Worm (Caenorhabditis elegans) whole organism, L2 larva: Measurements from ENCODE around the gene fbxb-46.
"Not testable (repeated sequence)": the region's sequence is repeated elsewhere in the genome, so short reads cannot be mapped to it uniquely, and the experiment has no call there.

Experiments used
- aly-2 ChIP-seq: fragments of 150-350 bp; optimal IDR thresholded peaks from 2 replicates; lab custom pipeline; 2014; ENCODE audit warnings: missing biosample characterization, missing genetic modification characterization
- lin-13 ChIP-seq: fragments of 150-350 bp; optimal IDR thresholded peaks from 2 replicates; lab custom pipeline; 2014; ENCODE audit warnings: missing biosample characterization, missing genetic modification reagents, missing genetic modification characterization
- lsy-2 ChIP-seq, 2 experiments: fragments of 150-350 bp in 1 of 2; sonication (generic microtip) in 1 of 2; optimal IDR thresholded peaks; 2 replicates each; lab custom pipeline; 2014 to 2017; ENCODE audit warnings: missing biosample characterization in 2 of 2, missing genetic modification characterization in 2 of 2
- nhr-237 ChIP-seq: fragments of 150-350 bp; optimal IDR thresholded peaks from 2 replicates; lab custom pipeline; 2014; ENCODE audit warnings: missing biosample characterization, missing genetic modification characterization

DNA sequence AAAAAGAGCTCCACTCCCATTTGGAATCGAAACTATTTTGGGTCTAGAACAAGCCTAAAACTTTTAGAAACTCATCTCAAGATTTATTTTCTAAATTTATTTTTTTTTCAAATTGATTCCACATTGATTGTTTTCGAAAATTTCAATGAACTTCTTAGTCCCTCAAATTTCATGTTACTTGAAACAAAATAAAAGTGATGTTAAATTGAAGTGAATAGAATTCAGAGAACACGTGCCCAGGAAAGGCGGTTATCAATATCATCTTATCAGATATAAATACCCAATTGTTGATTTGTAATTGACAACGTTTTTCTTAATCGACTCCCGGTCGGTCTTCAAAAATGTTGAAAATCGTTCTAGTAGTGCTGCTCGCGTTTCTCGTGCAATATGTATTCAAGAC, 30.3 kb downstream of the fbxb-46 start, which contains the start of gene poml-4:
- TF ChIP-seq aly-2 (tag; lab: Kevin White, UChicago); nhr-237 (tag; lab: Kevin White, UChicago); lsy-2 (tag; optimal IDR thresholded peaks at IDR 0.05; lab: Kevin White, UChicago); lin-13 (GFP tag; lab: Kevin White, UChicago): not testable (repeated sequence)
